Worm (Caenorhabditis elegans) whole organism, late embryonic: ENCODE data around the gene mam-6.

ENCODE experiments used
- K09A11.1 ChIP-seq: sonication (generic microtip); optimal IDR thresholded peaks from 2 replicates; lab custom pipeline; 2017; ENCODE audit warnings: antibody characterized with exemption, mild to moderate bottlenecking, missing genetic modification characterization, missing compliant biosample characterization; ENCODE audit not compliant: insufficient read depth
- ceh-2 ChIP-seq: sonication (generic microtip); optimal IDR thresholded peaks from 2 replicates; lab custom pipeline; 2016; ENCODE audit warnings: missing genotype, missing genetic modification characterization, missing compliant biosample characterization
- ceh-30 ChIP-seq: fragments of 150-350 bp; optimal IDR thresholded peaks from 2 replicates; lab custom pipeline; 2014; ENCODE audit warnings: missing biosample characterization, missing genetic modification characterization
- ceh-34 ChIP-seq: sonication (generic microtip); optimal IDR thresholded peaks from 2 replicates; lab custom pipeline; 2016; ENCODE audit warnings: mild to moderate bottlenecking, missing genetic modification characterization, missing compliant biosample characterization
- dmd-4 ChIP-seq: sonication (generic microtip); optimal IDR thresholded peaks from 2 replicates; lab custom pipeline; 2016; ENCODE audit warnings: borderline replicate concordance, missing genetic modification characterization, missing compliant biosample characterization
- elt-2 ChIP-seq: sonication (generic microtip); optimal IDR thresholded peaks from 2 replicates; lab custom pipeline; 2016; ENCODE audit warnings: missing genetic modification reagents, missing genetic modification characterization, missing compliant biosample characterization
- elt-4 ChIP-seq: sonication (generic microtip); optimal IDR thresholded peaks from 2 replicates; lab custom pipeline; 2016; ENCODE audit warnings: missing genetic modification characterization, missing compliant biosample characterization
- hlh-13 ChIP-seq: fragments of 200-800 bp; sonication (Bioruptor generic); optimal IDR thresholded peaks from 2 replicates; lab custom pipeline; 2018; ENCODE audit warnings: mild to moderate bottlenecking, missing genetic modification characterization, missing compliant biosample characterization
- lim-6 ChIP-seq: sonication (generic microtip); optimal IDR thresholded peaks from 2 replicates; lab custom pipeline; 2016; ENCODE audit warnings: missing genetic modification characterization, missing compliant biosample characterization
- nhr-11 ChIP-seq: fragments of 150-350 bp; optimal IDR thresholded peaks from 2 replicates; lab custom pipeline; 2014; ENCODE audit warnings: missing biosample characterization, missing genetic modification characterization
- rnt-1 ChIP-seq: sonication (generic microtip); optimal IDR thresholded peaks from 2 replicates; lab custom pipeline; 2016; ENCODE audit warnings: missing genetic modification characterization, missing compliant biosample characterization
- tbx-2 ChIP-seq: sonication (generic microtip); optimal IDR thresholded peaks from 2 replicates; lab custom pipeline; 2016; ENCODE audit warnings: missing genetic modification characterization, missing compliant biosample characterization
- unc-55 ChIP-seq: sonication (generic microtip); optimal IDR thresholded peaks from 2 replicates; lab custom pipeline; 2017; ENCODE audit warnings: missing biosample characterization, missing genetic modification reagents, missing genetic modification characterization
- unc-86 ChIP-seq: sonication (generic microtip); optimal IDR thresholded peaks from 2 replicates; lab custom pipeline; 2016; ENCODE audit warnings: missing genetic modification characterization, missing compliant biosample characterization

- TF ChIP-seq rnt-1 (no peak), K09A11.1 (tag; lab: Kevin White, UChicago) (no peak), ceh-2 (tag; lab: Kevin White, UChicago) (no peak), unc-55 (GFP tag; lab: Kevin White, UChicago) (no peak), elt-4 (tag; lab: Kevin White, UChicago) (no peak), ceh-30 (no peak), ceh-34 (no peak), unc-86 (tag; lab: Kevin White, UChicago) (no peak), elt-2 (tag; lab: Kevin White, UChicago) (no peak), nhr-11 (tag; lab: Kevin White, UChicago) (no peak), tbx-2 (tag; lab: Kevin White, UChicago) (no peak), dmd-4 (tag; lab: Kevin White, UChicago) (no peak), lim-6 (tag; lab: Kevin White, UChicago) (no peak), hlh-13 (GFP tag; lab: Kevin White, UChicago) (no peak)
Observed at ce11 chrX:15050006-15050405, 19.1 kb downstream of the mam-6 start.
